Worm (Caenorhabditis elegans) whole organism, L3 larva: ENCODE measurements around the gene F32D8.14.

Experiments used
- R02D3.7 ChIP-seq: fragments of 150-350 bp; optimal IDR thresholded peaks from 2 replicates; lab custom pipeline; 2014; ENCODE audit warnings: missing biosample characterization, missing genetic modification characterization
- ama-1 ChIP-seq: fragments of 150-350 bp; optimal IDR thresholded peaks from 2 replicates; lab custom pipeline; 2018
- elt-1 ChIP-seq: fragments of 150-350 bp; optimal IDR thresholded peaks from 2 replicates; lab custom pipeline; 2014; ENCODE audit warnings: missing biosample characterization, missing genetic modification characterization
- elt-3 ChIP-seq, 3 experiments: fragments of 150-350 bp in 1 of 3; sonication (generic microtip) in 2 of 3; optimal IDR thresholded peaks; 2 replicates in 2 of 3; 4 replicates in 1 of 3; lab custom pipeline; 2014 to 2017; ENCODE audit warnings: missing biosample characterization in 3 of 3, missing genetic modification characterization in 3 of 3
- fkh-10 ChIP-seq: sonication (generic microtip); optimal IDR thresholded peaks from 2 replicates; lab custom pipeline; 2017; ENCODE audit warnings: missing biosample characterization, missing genetic modification reagents, missing genetic modification characterization
- lin-15B ChIP-seq: fragments of 150-350 bp; optimal IDR thresholded peaks from 2 replicates; lab custom pipeline; 2014; ENCODE audit warnings: missing biosample characterization, missing genetic modification characterization
- mdl-1 ChIP-seq: fragments of 150-350 bp; optimal IDR thresholded peaks from 2 replicates; lab custom pipeline; 2014; ENCODE audit warnings: missing biosample characterization, missing genetic modification characterization
- nhr-25 ChIP-seq: sonication (generic microtip); optimal IDR thresholded peaks from 2 replicates; lab custom pipeline; 2017; ENCODE audit warnings: missing biosample characterization, missing genetic modification characterization
- nhr-28 ChIP-seq: fragments of 150-350 bp; optimal IDR thresholded peaks from 2 replicates; lab custom pipeline; 2014; ENCODE audit warnings: missing biosample characterization, missing genetic modification characterization
- unc-62 ChIP-seq: fragments of 150-350 bp; sonication (generic microtip); optimal IDR thresholded peaks from 4 replicates; lab custom pipeline; 2014; ENCODE audit warnings: missing biosample characterization, missing genetic modification reagents, missing genetic modification characterization
- zag-1 ChIP-seq: fragments of 150-350 bp; optimal IDR thresholded peaks from 2 replicates; lab custom pipeline; 2014; ENCODE audit warnings: missing biosample characterization, missing genetic modification characterization

ce11 chrV:10846893-10847292 is 47.7 kb downstream of the F32D8.14 start, which contains the start of gene C29A12.6:
- TF ChIP-seq fkh-10 (GFP tag; lab: Kevin White, UChicago): no peak
- TF ChIP-seq elt-3 (tag; optimal IDR thresholded peaks at IDR 0.05; lab: Kevin White, UChicago): no peak
- no peak for TF ChIP-seq R02D3.7 (tag; lab: Kevin White, UChicago)
- TF ChIP-seq nhr-28 (tag; lab: Kevin White, UChicago): no peak
- TF ChIP-seq ama-1 (lab: Kevin White, UChicago): no peak
- no peak for TF ChIP-seq elt-1
- TF ChIP-seq lin-15B: no peak
- no peak for TF ChIP-seq mdl-1 (tag; lab: Kevin White, UChicago)
- no peak for TF ChIP-seq nhr-25 (tag; lab: Kevin White, UChicago)
- TF ChIP-seq zag-1 (tag; lab: Kevin White, UChicago): no peak
- TF ChIP-seq unc-62 (GFP tag; lab: Kevin White, UChicago): no peak
